Fruit fly (Drosophila melanogaster) whole organism, embryonic: ENCODE results near the gene AstC.

Experiments used
- Atf6 ChIP-seq: fragments of 200-800 bp; sonication (Bioruptor generic); IDR thresholded peaks from 2 replicates; pipeline ENCODE4 v1.3.6; 2022; ENCODE audit warnings: missing biosample characterization, missing genetic modification characterization
- CG10147 ChIP-seq: fragments of 200-800 bp; sonication (Bioruptor generic); optimal IDR thresholded peaks from 2 replicates; lab custom pipeline; 2019; ENCODE audit warnings: missing biosample characterization, mild to moderate bottlenecking, missing genetic modification characterization, moderate library complexity
- CG10431 ChIP-seq: fragments of 200-800 bp; sonication (Bioruptor generic); optimal IDR thresholded peaks from 3 replicates; lab custom pipeline; 2018; ENCODE audit warnings: missing biosample characterization, mild to moderate bottlenecking, missing genetic modification characterization
- CG1233 ChIP-seq: fragments of 200-800 bp; sonication (Bioruptor generic); optimal IDR thresholded peaks from 4 replicates; lab custom pipeline; 2018; ENCODE audit warnings: missing biosample characterization, mild to moderate bottlenecking, missing genetic modification characterization
- CG13775 ChIP-seq: fragments of 200-800 bp; sonication (Bioruptor generic); optimal IDR thresholded peaks from 3 replicates; lab custom pipeline; 2017; ENCODE audit warnings: missing biosample characterization, mild to moderate bottlenecking, missing genetic modification characterization
- CG14014 ChIP-seq: fragments of 200-800 bp; sonication (Bioruptor generic); IDR thresholded peaks from 2 replicates; pipeline ENCODE4 v1.3.6; 2022; ENCODE audit warnings: missing biosample characterization, missing genetic modification characterization
- CG14965 ChIP-seq: fragments of 200-800 bp; sonication (Bioruptor generic); optimal IDR thresholded peaks from 2 replicates; lab custom pipeline; 2016; ENCODE audit warnings: missing biosample characterization, missing genetic modification characterization, borderline replicate concordance
- CG17612 ChIP-seq: fragments of 200-800 bp; sonication (Bioruptor generic); IDR thresholded peaks from 2 replicates; pipeline ENCODE4 v1.3.6; 2022; ENCODE audit warnings: missing biosample characterization, missing genetic modification characterization
- CG17912 ChIP-seq: fragments of 200-800 bp; sonication (Bioruptor generic); optimal IDR thresholded peaks from 2 replicates; lab custom pipeline; 2018; ENCODE audit warnings: missing biosample characterization, mild to moderate bottlenecking, missing genetic modification characterization
- CG2199 ChIP-seq: fragments of 200-800 bp; sonication (Bioruptor generic); IDR thresholded peaks from 3 replicates; pipeline ENCODE4 v1.3.6; 2022; ENCODE audit warnings: missing biosample characterization, missing genetic modification characterization
- CG3726 ChIP-seq: fragments of 200-800 bp; sonication (Bioruptor generic); IDR thresholded peaks from 3 replicates; pipeline ENCODE4, ENCODE4 v1.3.6; 2022; ENCODE audit warnings: missing biosample characterization, missing genetic modification characterization
- CG4360 ChIP-seq: fragments of 200-800 bp; sonication (Bioruptor generic); IDR thresholded peaks from 2 replicates; pipeline ENCODE4 v1.3.6; 2022; ENCODE audit warnings: missing biosample characterization, missing genetic modification characterization
- CG4617 ChIP-seq: fragments of 200-800 bp; sonication (Bioruptor generic); optimal IDR thresholded peaks from 3 replicates; lab custom pipeline; 2016; ENCODE audit warnings: missing biosample characterization, missing genetic modification characterization, borderline replicate concordance
- CG8281 ChIP-seq: fragments of 200-800 bp; sonication (Bioruptor generic); optimal IDR thresholded peaks from 2 replicates; lab custom pipeline; 2018; ENCODE audit warnings: missing biosample characterization, mild to moderate bottlenecking, missing genetic modification characterization, moderate library complexity
- CrebB ChIP-seq: fragments of 200-800 bp; sonication (Bioruptor generic); optimal IDR thresholded peaks from 3 replicates; lab custom pipeline; 2018; ENCODE audit warnings: missing biosample characterization, mild to moderate bottlenecking, missing genetic modification characterization
- D ChIP-seq, 2 experiments: fragments of 200-800 bp in 1 of 2; fragments of >200 bp in 1 of 2; sonication (Bioruptor generic) in 1 of 2; optimal IDR thresholded peaks; 2 replicates in 1 of 2; 3 replicates in 1 of 2; lab custom pipeline; 2017; ENCODE audit warnings: mild to moderate bottlenecking in 1 of 2, missing biosample characterization in 1 of 2, missing genetic modification characterization in 1 of 2, missing genetic modification reagents in 1 of 2
- Dip2 ChIP-seq: fragments of 200-800 bp; sonication (Bioruptor generic); IDR thresholded peaks from 2 replicates; pipeline ENCODE4 v1.3.6; 2022; ENCODE audit warnings: missing biosample characterization, missing genetic modification characterization
- HmgZ ChIP-seq: fragments of 200-800 bp; sonication (Bioruptor generic); optimal IDR thresholded peaks from 2 replicates; lab custom pipeline; 2018; ENCODE audit warnings: missing biosample characterization, mild to moderate bottlenecking, missing genetic modification characterization
- Hmr ChIP-seq: fragments of 200-800 bp; sonication (Bioruptor generic); optimal IDR thresholded peaks from 3 replicates; lab custom pipeline; 2017; ENCODE audit warnings: mild to moderate bottlenecking, missing biosample characterization, missing genetic modification reagents, missing genetic modification characterization
- Hr78 ChIP-seq, 2 experiments: fragments of 200-800 bp in 1 of 2; fragments of >200 bp in 1 of 2; sonication (Bioruptor generic) in 1 of 2; optimal IDR thresholded peaks; 2 replicates each; lab custom pipeline; 2017 to 2019; ENCODE audit warnings: missing biosample characterization in 2 of 2, missing genetic modification characterization in 2 of 2, mild to moderate bottlenecking in 1 of 2, moderate library complexity in 1 of 2
- Hsf ChIP-seq: fragments of 200-800 bp; sonication (Bioruptor generic); optimal IDR thresholded peaks from 3 replicates; lab custom pipeline; 2016; ENCODE audit warnings: missing biosample characterization, missing genetic modification characterization
- Myb ChIP-seq: fragments of 200-800 bp; sonication (Bioruptor generic); optimal IDR thresholded peaks from 2 replicates; lab custom pipeline; 2016; ENCODE audit warnings: missing biosample characterization, missing genetic modification characterization
- TFAM ChIP-seq: fragments of 200-800 bp; sonication (Bioruptor generic); optimal IDR thresholded peaks from 2 replicates; lab custom pipeline; 2017; ENCODE audit warnings: missing biosample characterization, missing genetic modification characterization, inconsistent platforms
- Trl ChIP-seq, 3 experiments: fragments of >200 bp in 2 of 3; fragments of 200-800 bp in 1 of 3; sonication (Bioruptor generic) in 1 of 3; optimal IDR thresholded peaks; 2 replicates in 1 of 3; 3 replicates in 2 of 3; lab custom pipeline; 2016 to 2017; ENCODE audit warnings: missing biosample characterization in 1 of 3, missing genetic modification characterization in 1 of 3
- Xbp1 ChIP-seq: fragments of 200-800 bp; sonication (Bioruptor generic); optimal IDR thresholded peaks from 3 replicates; lab custom pipeline; 2016; ENCODE audit warnings: missing biosample characterization, mild to moderate bottlenecking, missing genetic modification characterization
- ase ChIP-seq: fragments of 200-800 bp; sonication (Bioruptor generic); IDR thresholded peaks from 3 replicates; pipeline ENCODE4 v1.3.6; 2022; ENCODE audit warnings: missing biosample characterization, missing genetic modification characterization
- cato ChIP-seq: fragments of 200-800 bp; sonication (Bioruptor generic); optimal IDR thresholded peaks from 2 replicates; lab custom pipeline; 2016; ENCODE audit warnings: missing biosample characterization, missing genetic modification characterization, borderline replicate concordance
- croc ChIP-seq: fragments of 200-800 bp; sonication (Bioruptor generic); conservative IDR thresholded peaks from 3 replicates; pipeline ENCODE4 v1.3.6; 2022; ENCODE audit warnings: missing biosample characterization, missing genetic modification characterization
- dimm ChIP-seq: fragments of 200-800 bp; sonication (Bioruptor generic); IDR thresholded peaks from 2 replicates; pipeline ENCODE4 v1.3.6; 2022; ENCODE audit warnings: missing biosample characterization, missing genetic modification characterization
- dpn ChIP-seq, 2 experiments: fragments of 200-800 bp; sonication (Bioruptor generic); optimal IDR thresholded peaks; 3 replicates each; lab custom pipeline; 2016; ENCODE audit warnings: missing biosample characterization in 2 of 2, missing genetic modification characterization in 2 of 2
- eyg ChIP-seq: fragments of 200-800 bp; sonication (Bioruptor generic); optimal IDR thresholded peaks from 3 replicates; lab custom pipeline; 2016; ENCODE audit warnings: missing biosample characterization, missing genetic modification characterization
- fd96Cb ChIP-seq: fragments of 200-800 bp; sonication (Bioruptor generic); optimal IDR thresholded peaks from 2 replicates; lab custom pipeline; 2018; ENCODE audit warnings: missing biosample characterization, mild to moderate bottlenecking, missing genetic modification characterization, moderate library complexity
- fu2 ChIP-seq: fragments of 200-800 bp; sonication (Bioruptor generic); optimal IDR thresholded peaks from 2 replicates; lab custom pipeline; 2016; ENCODE audit warnings: missing biosample characterization, missing genetic modification characterization
- her ChIP-seq: fragments of 200-800 bp; sonication (Bioruptor generic); optimal IDR thresholded peaks from 2 replicates; lab custom pipeline; 2016; ENCODE audit warnings: missing biosample characterization, missing genetic modification characterization
- insv ChIP-seq, 2 experiments: fragments of 200-800 bp; sonication (Bioruptor generic); optimal IDR thresholded peaks; 3 replicates each; lab custom pipeline; 2016 to 2018; ENCODE audit warnings: missing biosample characterization in 2 of 2, missing genetic modification characterization in 2 of 2
- inv ChIP-seq: fragments of 200-800 bp; sonication (Bioruptor generic); IDR thresholded peaks from 2 replicates; pipeline ENCODE4 v1.3.6; 2022; ENCODE audit warnings: missing biosample characterization, missing genetic modification characterization; ENCODE audit not compliant: partially characterized antibody
- jumu ChIP-seq: fragments of 200-800 bp; sonication (Bioruptor generic); optimal IDR thresholded peaks from 3 replicates; lab custom pipeline; 2016; ENCODE audit warnings: missing biosample characterization, missing genetic modification characterization
- lbe ChIP-seq: fragments of 200-800 bp; sonication (Bioruptor generic); optimal IDR thresholded peaks from 2 replicates; lab custom pipeline; 2016; ENCODE audit warnings: missing biosample characterization, mild to moderate bottlenecking, missing genetic modification characterization
- mam ChIP-seq: fragments of 200-800 bp; sonication (Bioruptor generic); optimal IDR thresholded peaks from 3 replicates; lab custom pipeline; 2016; ENCODE audit warnings: missing biosample characterization, missing genetic modification characterization
- odd ChIP-seq: fragments of 200-800 bp; sonication (Bioruptor generic); optimal IDR thresholded peaks from 2 replicates; lab custom pipeline; 2017; ENCODE audit warnings: missing biosample characterization, mild to moderate bottlenecking, missing genetic modification characterization
- pan ChIP-seq, 4 experiments: fragments of >200 bp in 3 of 4; fragments of 200-800 bp in 1 of 4; sonication (Bioruptor generic) in 1 of 4; optimal IDR thresholded peaks in 3 of 4; IDR thresholded peaks in 1 of 4; 2 replicates each; pipeline versions ENCODE4 v1.3.6 to Lab custom; 2017 to 2022; ENCODE audit warnings: missing biosample characterization in 2 of 4, missing genetic modification characterization in 2 of 4, mixed read lengths in 1 of 4
- psq ChIP-seq: fragments of 200-800 bp; sonication (Bioruptor generic); optimal IDR thresholded peaks from 2 replicates; lab custom pipeline; 2017; ENCODE audit warnings: missing biosample characterization, missing genetic modification characterization
- ranshi ChIP-seq: fragments of 200-800 bp; sonication (Bioruptor generic); IDR thresholded peaks from 2 replicates; pipeline ENCODE4 v1.3.6; 2022; ENCODE audit warnings: missing biosample characterization, missing genetic modification characterization
- run ChIP-seq: fragments of 200-800 bp; sonication (Bioruptor generic); optimal IDR thresholded peaks from 3 replicates; lab custom pipeline; 2018; ENCODE audit warnings: missing biosample characterization, mild to moderate bottlenecking, missing genetic modification characterization
- salm ChIP-seq: fragments of 200-800 bp; sonication (Bioruptor generic); optimal IDR thresholded peaks from 2 replicates; lab custom pipeline; 2018; ENCODE audit warnings: missing biosample characterization, mild to moderate bottlenecking, missing genetic modification characterization
- tin ChIP-seq: fragments of 200-800 bp; sonication (Bioruptor generic); optimal IDR thresholded peaks from 3 replicates; lab custom pipeline; 2016; ENCODE audit warnings: missing biosample characterization, missing genetic modification characterization
- yki ChIP-seq: fragments of >200 bp; optimal IDR thresholded peaks from 3 replicates; lab custom pipeline; 2018

AstC gene

dm6 chr2L:11057333-11058110, 23.7 kb downstream of the AstC start (continued):
- TF ChIP-seq dimm (GFP tag; lab: Robert Waterston, UW) (0 out of 2 replicates have a peak, but pooled peaks have one; percentile 8), CG4360 (no peak), CrebB (tag; lab: Kevin White, UChicago) (peak; percentile 22), mam (GFP tag; lab: Kevin White, UChicago) (peak; percentile 46), odd (GFP tag; lab: Kevin White, UChicago) (peak; percentile 47), insv (GFP tag; optimal IDR thresholded peaks at IDR 0.05; lab: Kevin White, UChicago) (peak in 1 of 2 experiments; percentile 3), eyg (no peak), Dip2 (GFP tag; lab: Robert Waterston, UW) (no peak), ase (GFP tag; lab: Robert Waterston, UW) (peak; percentile 53; the same call in 1 of the 3 replicates), CG14965 (GFP tag; lab: Kevin White, UChicago) (no peak), Atf6 (GFP tag; lab: Robert Waterston, UW) (peak; percentile 57), CG3726 (no peak), HmgZ (tag; lab: Kevin White, UChicago) (peak; percentile 57), salm (peak; percentile 44), CG13775 (peak; percentile 71), ranshi (GFP tag; lab: Robert Waterston, UW) (peak; percentile 33), CG10147 (peak; percentile 68), CG1233 (GFP tag; lab: Kevin White, UChicago) (peak; percentile 53), jumu (GFP tag; lab: Kevin White, UChicago) (peak; percentile 46), Xbp1 (GFP tag; lab: Kevin White, UChicago) (peak; percentile 80), dpn (GFP tag; optimal IDR thresholded peaks at IDR 0.05; lab: Kevin White, UChicago) (peak; percentile 43 to 86), psq (GFP tag; lab: Kevin White, UChicago) (no peak), CG2199 (no peak), croc (GFP tag; lab: Robert Waterston, UW) (peak; percentile 40), yki (peak; percentile 5), CG10431 (GFP tag; lab: Kevin White, UChicago) (peak; percentile 3), Hr78 (GFP tag; optimal IDR thresholded peaks at IDR 0.05; lab: Kevin White, UChicago) (no peak), tin (peak; percentile 55), pan (optimal IDR thresholded peaks at IDR 0.05; lab: Kevin White, UChicago) (no peak), pan (GFP tag; optimal IDR thresholded peaks at IDR 0.05 in 1 of 2, IDR thresholded peaks at IDR 0.05 in 1 of 2) (peak in 1 of 2 experiments; percentile 63), CG8281 (tag; lab: Kevin White, UChicago) (peak; percentile 45), lbe (GFP tag; lab: Kevin White, UChicago) (peak; percentile 28), Hmr (peak; percentile 71), CG17912 (GFP tag; lab: Kevin White, UChicago) (no peak), run (tag; lab: Kevin White, UChicago) (no peak), CG4617 (GFP tag; lab: Kevin White, UChicago) (peak; percentile 53), CG14014 (GFP tag; lab: Robert Waterston, UW) (peak; percentile 67), TFAM (GFP tag; lab: Kevin White, UChicago) (no peak), inv (GFP tag; lab: Robert Waterston, UW) (no peak), Trl (optimal IDR thresholded peaks at IDR 0.05; lab: Kevin White, UChicago) (peak; percentile 69 to 90), Trl (GFP tag; optimal IDR thresholded peaks at IDR 0.05; lab: Kevin White, UChicago) (peak; percentile 31), her (GFP tag; lab: Kevin White, UChicago) (peak; percentile 30), CG17612 (GFP tag; lab: Robert Waterston, UW) (no peak), Myb (GFP tag; lab: Kevin White, UChicago) (peak; percentile 48), cato (GFP tag; lab: Kevin White, UChicago) (peak; percentile 60), fu2 (GFP tag; lab: Kevin White, UChicago) (peak; percentile 42), D (optimal IDR thresholded peaks at IDR 0.05; lab: Kevin White, UChicago) (no peak), D (GFP tag; optimal IDR thresholded peaks at IDR 0.05; lab: Kevin White, UChicago) (peak; percentile 75), Hsf (GFP tag; lab: Kevin White, UChicago) (peak; percentile 81), fd96Cb (peak; percentile 75)
